Worm (Caenorhabditis elegans) whole organism, L4 larva: ENCODE data around the gene F52E1.3.

Experiments used
- F26F4.8 ChIP-seq: fragments of 200-800 bp; sonication (Bioruptor generic); conservative IDR thresholded peaks from 2 replicates; pipeline ENCODE4 v1.3.6; 2022; ENCODE audit warnings: missing genetic modification characterization, missing compliant biosample characterization
- F44E2.7 ChIP-seq: fragments of 200-800 bp; sonication (Bioruptor generic); IDR thresholded peaks from 2 replicates; pipeline ENCODE4 v2.1.2; 2022; ENCODE audit warnings: missing genetic modification characterization, missing compliant biosample characterization
- F49E8.2 ChIP-seq: sonication (generic microtip); optimal IDR thresholded peaks from 2 replicates; lab custom pipeline; 2016; ENCODE audit warnings: missing compliant biosample characterization, mild to moderate bottlenecking, missing genetic modification characterization, borderline replicate concordance
- R02D3.7 ChIP-seq: fragments of 150-350 bp; sonication (generic microtip); optimal IDR thresholded peaks from 3 replicates; lab custom pipeline; 2014; ENCODE audit warnings: missing biosample characterization, missing genetic modification characterization
- Y105C5A.15 ChIP-seq: fragments of 200-800 bp; sonication (Bioruptor generic); IDR thresholded peaks from 2 replicates; pipeline ENCODE4 v1.3.6; 2022; ENCODE audit warnings: missing genetic modification characterization, missing compliant biosample characterization
- Y5F2A.4 ChIP-seq: fragments of 200-800 bp; sonication (Bioruptor generic); optimal IDR thresholded peaks from 2 replicates; lab custom pipeline; 2018; ENCODE audit warnings: mild to moderate bottlenecking, missing genetic modification characterization, missing compliant biosample characterization
- aha-1 ChIP-seq: fragments of 150-350 bp; peaks from one replicate; lab custom pipeline; 2014; ENCODE audit warnings: missing biosample characterization, missing genetic modification characterization
- aly-2 ChIP-seq: sonication (generic microtip); optimal IDR thresholded peaks from 2 replicates; lab custom pipeline; 2018; ENCODE audit warnings: missing biosample characterization, missing genetic modification characterization
- ceh-20 ChIP-seq: fragments of 200-800 bp; sonication (Bioruptor generic); IDR thresholded peaks from 2 replicates; pipeline ENCODE4 v1.3.6; 2022; ENCODE audit warnings: missing genetic modification reagents, missing genetic modification characterization, missing compliant biosample characterization
- ceh-28 ChIP-seq: fragments of 150-350 bp; optimal IDR thresholded peaks from 2 replicates; lab custom pipeline; 2014; ENCODE audit warnings: missing biosample characterization, missing genetic modification reagents, missing genetic modification characterization
- ceh-82 ChIP-seq: sonication (generic microtip); optimal IDR thresholded peaks from 2 replicates; lab custom pipeline; 2017; ENCODE audit warnings: missing biosample characterization, missing genetic modification characterization
- ces-1 ChIP-seq: fragments of 150-350 bp; sonication (generic microtip); optimal IDR thresholded peaks from 4 replicates; lab custom pipeline; 2014; ENCODE audit warnings: missing biosample characterization, missing genetic modification reagents, missing genetic modification characterization
- ctbp-1 ChIP-seq: fragments of 200-800 bp; sonication (Bioruptor generic); IDR thresholded peaks from 2 replicates; pipeline ENCODE4 v1.3.6; 2022; ENCODE audit warnings: missing genetic modification reagents, missing genetic modification characterization, missing compliant biosample characterization
- daf-16 ChIP-seq, 3 experiments: sonication (generic microtip); optimal IDR thresholded peaks; 2 replicates each; lab custom pipeline; 2016 to 2017; ENCODE audit warnings: missing genetic modification characterization in 3 of 3, missing genetic modification reagents in 3 of 3, mild to moderate bottlenecking in 2 of 3, missing compliant biosample characterization in 2 of 3, missing biosample characterization in 1 of 3, moderate library complexity in 1 of 3
- dmd-6 ChIP-seq: fragments of 200-800 bp; sonication (Bioruptor generic); IDR thresholded peaks from 2 replicates; pipeline ENCODE4 v1.3.6; 2022; ENCODE audit warnings: missing genetic modification reagents, missing genetic modification characterization, missing compliant biosample characterization
- dmd-9 ChIP-seq: fragments of 200-800 bp; sonication (Bioruptor generic); IDR thresholded peaks from 2 replicates; pipeline ENCODE4 v1.3.6; 2022; ENCODE audit warnings: missing genetic modification reagents, missing genetic modification characterization, missing compliant biosample characterization
- duxl-1 ChIP-seq: sonication (generic microtip); optimal IDR thresholded peaks from 2 replicates; lab custom pipeline; 2016; ENCODE audit warnings: mild to moderate bottlenecking, missing genetic modification characterization, moderate library complexity, missing compliant biosample characterization; ENCODE audit not compliant: poor library complexity
- egl-27 ChIP-seq: sonication (generic microtip); optimal IDR thresholded peaks from 3 replicates; lab custom pipeline; 2017; ENCODE audit warnings: missing biosample characterization, missing genetic modification reagents, missing genetic modification characterization
- fkh-10 ChIP-seq: fragments of 150-350 bp; optimal IDR thresholded peaks from 2 replicates; lab custom pipeline; 2014; ENCODE audit warnings: missing biosample characterization, missing genetic modification reagents, missing genetic modification characterization
- hlh-11 ChIP-seq: fragments of 200-800 bp; sonication (Bioruptor generic); optimal IDR thresholded peaks from 2 replicates; lab custom pipeline; 2018; ENCODE audit warnings: mild to moderate bottlenecking, missing genetic modification characterization, missing compliant biosample characterization
- hlh-30 ChIP-seq: sonication (generic microtip); optimal IDR thresholded peaks from 2 replicates; lab custom pipeline; 2017; ENCODE audit warnings: antibody characterized with exemption, mild to moderate bottlenecking, missing genetic modification characterization, missing compliant biosample characterization; ENCODE audit not compliant: insufficient read depth
- lin-29 ChIP-seq: fragments of 200-800 bp; sonication (Bioruptor generic); IDR thresholded peaks from 2 replicates; pipeline ENCODE4 v1.3.6; 2022; ENCODE audit warnings: missing genetic modification reagents, missing genetic modification characterization, missing compliant biosample characterization
- lin-39 ChIP-seq: fragments of 150-350 bp; optimal IDR thresholded peaks from 2 replicates; lab custom pipeline; 2014; ENCODE audit warnings: missing biosample characterization, missing genetic modification reagents, missing genetic modification characterization
- lir-3 ChIP-seq: sonication (generic microtip); optimal IDR thresholded peaks from 2 replicates; lab custom pipeline; 2016; ENCODE audit warnings: mild to moderate bottlenecking, missing genetic modification characterization, missing compliant biosample characterization
- lsy-2 ChIP-seq, 2 experiments: fragments of 150-350 bp in 1 of 2; sonication (generic microtip) in 1 of 2; optimal IDR thresholded peaks; 2 replicates each; lab custom pipeline; 2014 to 2017; ENCODE audit warnings: missing biosample characterization in 2 of 2, missing genetic modification characterization in 2 of 2
- madf-5 ChIP-seq, 2 experiments: fragments of 200-800 bp; sonication (Bioruptor generic); IDR thresholded peaks; 2 replicates each; pipeline ENCODE4 v1.3.6; 2022; ENCODE audit warnings: missing compliant biosample characterization in 2 of 2, missing genetic modification characterization in 2 of 2
- madf-9 ChIP-seq: fragments of 200-800 bp; sonication (Bioruptor generic); conservative IDR thresholded peaks from 2 replicates; pipeline ENCODE4 v1.3.6; 2022; ENCODE audit warnings: missing genetic modification reagents, missing genetic modification characterization, missing compliant biosample characterization
- mdl-1 ChIP-seq, 2 experiments: fragments of 150-350 bp in 1 of 2; sonication (generic microtip) in 1 of 2; optimal IDR thresholded peaks; 2 replicates each; lab custom pipeline; 2014 to 2017; ENCODE audit warnings: missing biosample characterization in 2 of 2, missing genetic modification characterization in 2 of 2
- mep-1 ChIP-seq: fragments of 150-350 bp; sonication (generic microtip); optimal IDR thresholded peaks from 3 replicates; lab custom pipeline; 2014; ENCODE audit warnings: missing biosample characterization, missing genetic modification characterization
- mes-2 ChIP-seq: sonication (generic microtip); optimal IDR thresholded peaks from 2 replicates; lab custom pipeline; 2016; ENCODE audit warnings: missing genotype, mild to moderate bottlenecking, missing genetic modification characterization, missing compliant biosample characterization; ENCODE audit not compliant: poor library complexity, severe bottlenecking
- mxl-3 ChIP-seq: fragments of 200-800 bp; sonication (Bioruptor generic); optimal IDR thresholded peaks from 2 replicates; lab custom pipeline; 2018; ENCODE audit warnings: mild to moderate bottlenecking, missing genetic modification characterization, missing compliant biosample characterization
- nhr-10 ChIP-seq: fragments of 150-350 bp; optimal IDR thresholded peaks from 2 replicates; lab custom pipeline; 2014; ENCODE audit warnings: missing biosample characterization, missing genetic modification characterization
- nhr-11 ChIP-seq: fragments of 150-350 bp; optimal IDR thresholded peaks from 2 replicates; lab custom pipeline; 2014; ENCODE audit warnings: missing biosample characterization, missing genetic modification characterization
- nhr-237 ChIP-seq: sonication (generic microtip); optimal IDR thresholded peaks from 2 replicates; lab custom pipeline; 2017; ENCODE audit warnings: missing biosample characterization, missing genetic modification characterization
- nhr-25 ChIP-seq: sonication (generic microtip); optimal IDR thresholded peaks from 2 replicates; lab custom pipeline; 2017; ENCODE audit warnings: missing genetic modification characterization, mild to moderate bottlenecking, missing compliant biosample characterization, antibody characterized with exemption, moderate library complexity, borderline replicate concordance; ENCODE audit not compliant: insufficient read depth
- nhr-28 ChIP-seq: fragments of 150-350 bp; optimal IDR thresholded peaks from 2 replicates; lab custom pipeline; 2014; ENCODE audit warnings: missing biosample characterization, missing genetic modification characterization
- nhr-41 ChIP-seq: fragments of 200-800 bp; sonication (Bioruptor generic); IDR thresholded peaks from 2 replicates; pipeline ENCODE4 v1.3.6; 2022; ENCODE audit warnings: missing genetic modification reagents, missing genetic modification characterization, missing compliant biosample characterization
- nhr-77 ChIP-seq: fragments of 150-350 bp; optimal IDR thresholded peaks from 2 replicates; lab custom pipeline; 2014; ENCODE audit warnings: missing biosample characterization, missing genetic modification characterization
- pha-4 ChIP-seq, 2 experiments: fragments of 150-350 bp in 1 of 2; fragments of 200-800 bp in 1 of 2; sonication (Bioruptor generic) in 1 of 2; IDR thresholded peaks in 1 of 2; optimal IDR thresholded peaks in 1 of 2; 2 replicates each; pipeline versions ENCODE4 v1.3.6 to Lab custom; 2014 to 2022; ENCODE audit warnings: missing genetic modification characterization in 2 of 2, missing genetic modification reagents in 2 of 2, missing biosample characterization in 1 of 2, missing compliant biosample characterization in 1 of 2
- php-3 ChIP-seq: fragments of 200-800 bp; sonication (Bioruptor generic); IDR thresholded peaks from 2 replicates; pipeline ENCODE4 v1.3.6; 2022; ENCODE audit warnings: missing genetic modification reagents, missing genetic modification characterization, missing compliant biosample characterization
- skn-1 ChIP-seq: fragments of 150-350 bp; optimal IDR thresholded peaks from 2 replicates; lab custom pipeline; 2014; ENCODE audit warnings: missing biosample characterization, missing genetic modification characterization
- snpc-1.2 ChIP-seq: fragments of 200-800 bp; sonication (Bioruptor generic); IDR thresholded peaks from 2 replicates; pipeline ENCODE4 v1.3.6; 2022; ENCODE audit warnings: missing genetic modification reagents, missing genetic modification characterization, missing compliant biosample characterization
- snpc-4 ChIP-seq: fragments of 150-350 bp; optimal IDR thresholded peaks from 2 replicates; lab custom pipeline; 2014; ENCODE audit warnings: missing biosample characterization, missing genetic modification characterization
- spr-3 ChIP-seq: fragments of 200-800 bp; sonication (Bioruptor generic); optimal IDR thresholded peaks from 2 replicates; lab custom pipeline; 2018; ENCODE audit warnings: mild to moderate bottlenecking, missing genetic modification characterization, missing compliant biosample characterization
- tag-97 ChIP-seq: fragments of 200-800 bp; sonication (Bioruptor generic); IDR thresholded peaks from 2 replicates; pipeline ENCODE4 v1.3.6; 2022; ENCODE audit warnings: missing genetic modification characterization, missing compliant biosample characterization
- unc-62 ChIP-seq, 3 experiments: fragments of 150-350 bp in 1 of 3; sonication (generic microtip); optimal IDR thresholded peaks in 2 of 3; peaks in 1 of 3; 1 replicate in 1 of 3; 2 replicates in 2 of 3; lab custom pipeline; 2014 to 2017; ENCODE audit warnings: missing biosample characterization in 3 of 3, missing genetic modification characterization in 3 of 3, missing genetic modification reagents in 3 of 3, missing genotype in 1 of 3
- zag-1 ChIP-seq: fragments of 150-350 bp; optimal IDR thresholded peaks from 2 replicates; lab custom pipeline; 2014; ENCODE audit warnings: missing biosample characterization, missing genetic modification characterization
- zfp-3 ChIP-seq: fragments of 200-800 bp; sonication (Bioruptor generic); conservative IDR thresholded peaks from 2 replicates; pipeline ENCODE4 v1.3.6; 2022; ENCODE audit warnings: missing genetic modification reagents, missing genetic modification characterization, missing compliant biosample characterization
- zip-11 ChIP-seq: fragments of 200-800 bp; sonication (Bioruptor generic); IDR thresholded peaks from 2 replicates; pipeline ENCODE4 v1.3.6; 2022; ENCODE audit warnings: missing genetic modification characterization, missing compliant biosample characterization

The F52E1.3 gene

DNA sequence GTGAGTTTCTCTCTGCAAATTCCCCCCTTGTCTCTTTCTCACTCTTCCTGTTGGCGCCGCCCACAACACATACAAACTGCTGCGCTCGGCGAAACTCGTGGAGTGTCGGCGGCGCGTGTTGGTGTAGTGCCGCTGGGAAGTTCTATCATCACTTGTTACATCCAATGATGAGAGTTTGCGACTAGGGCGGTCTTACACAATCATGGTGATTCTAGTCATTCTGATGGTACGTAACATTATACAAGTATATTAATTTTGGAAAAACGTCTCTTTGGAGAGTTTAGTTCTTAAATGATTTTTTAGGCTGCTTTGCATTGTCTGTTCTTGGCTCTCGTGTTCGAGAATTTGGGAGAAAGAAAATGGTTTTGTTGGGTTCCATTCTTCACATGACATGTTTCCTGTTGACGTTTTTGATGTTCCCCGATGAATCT, 45.6 kb upstream of the F52E1.3 start (continued):
- TF ChIP-seq hlh-30 = peak; percentile 74
- TF ChIP-seq lin-39 (tag; lab: Kevin White, UChicago) = no peak
- no peak for TF ChIP-seq ceh-28 (tag; lab: Kevin White, UChicago)
- peak; percentile 88 for TF ChIP-seq hlh-11
- no peak for TF ChIP-seq unc-62 (GFP tag; optimal IDR thresholded peaks at IDR 0.05 in 1 of 2; lab: Kevin White, UChicago)
- TF ChIP-seq unc-62 (tag; optimal IDR thresholded peaks at IDR 0.05; lab: Kevin White, UChicago) = no peak
- no peak for TF ChIP-seq F26F4.8 (GFP tag; lab: Robert Waterston, UW)
- TF ChIP-seq zfp-3 (GFP tag; lab: Robert Waterston, UW) = no peak
- peak; percentile 57 to 75 for TF ChIP-seq lsy-2 (tag; optimal IDR thresholded peaks at IDR 0.05; lab: Kevin White, UChicago)
- TF ChIP-seq mep-1 (tag; lab: Kevin White, UChicago) = peak; percentile 91
- peak; percentile 96 for TF ChIP-seq F49E8.2 (tag; lab: Kevin White, UChicago)
- no peak for TF ChIP-seq madf-9 (GFP tag; lab: Robert Waterston, UW)
- TF ChIP-seq zag-1 (tag; lab: Kevin White, UChicago) = no peak
- peak; percentile 76 for TF ChIP-seq aha-1
- TF ChIP-seq aly-2 = no peak
- peak; percentile 19 for TF ChIP-seq lir-3
- TF ChIP-seq skn-1 = no peak
- TF ChIP-seq ceh-82 (tag; lab: Kevin White, UChicago) = no peak
- peak; percentile 95 for TF ChIP-seq snpc-4 (tag; lab: Kevin White, UChicago)
- peak; percentile 76; the same call in 1 of the 2 replicates for TF ChIP-seq pha-4 (GFP tag; IDR thresholded peaks at IDR 0.05; lab: Robert Waterston, UW)
- TF ChIP-seq pha-4 (tag; optimal IDR thresholded peaks at IDR 0.05; lab: Kevin White, UChicago) = no peak
- TF ChIP-seq duxl-1 = peak; percentile 95
- no peak for TF ChIP-seq ces-1 (GFP tag; lab: Kevin White, UChicago)
- TF ChIP-seq tag-97 = no peak
- no peak for TF ChIP-seq ctbp-1 (GFP tag; lab: Robert Waterston, UW)
- TF ChIP-seq egl-27 (tag; lab: Kevin White, UChicago) = no peak
- TF ChIP-seq mdl-1 (tag; optimal IDR thresholded peaks at IDR 0.05; lab: Kevin White, UChicago) = peak in 1 of 2 experiments; percentile 2
- no peak for TF ChIP-seq fkh-10 (GFP tag; lab: Kevin White, UChicago)
- peak; percentile 69; the same call in 1 of the 2 replicates for TF ChIP-seq dmd-6
- no peak for TF ChIP-seq zip-11 (GFP tag; lab: Robert Waterston, UW)
- peak; percentile 19 for TF ChIP-seq nhr-10 (tag; lab: Kevin White, UChicago)
- TF ChIP-seq madf-5 (GFP tag; IDR thresholded peaks at IDR 0.05; lab: Robert Waterston, UW) = no peak
- no peak for TF ChIP-seq Y5F2A.4
- TF ChIP-seq ceh-20 = 0 out of 2 replicates have a peak, but pooled peaks have one; percentile 42
- peak; percentile 79 for TF ChIP-seq mxl-3
- no peak for TF ChIP-seq spr-3
- peak; percentile 32 for TF ChIP-seq nhr-11
- TF ChIP-seq daf-16 (GFP tag; optimal IDR thresholded peaks at IDR 0.05; lab: Kevin White, UChicago) = peak; percentile 64 to 69
- peak; percentile 87 for TF ChIP-seq daf-16 (tag; optimal IDR thresholded peaks at IDR 0.05; lab: Kevin White, UChicago)
- TF ChIP-seq snpc-1.2 (GFP tag; lab: Robert Waterston, UW) = peak; percentile 94
- peak; percentile 90 for TF ChIP-seq mes-2 (tag; lab: Kevin White, UChicago)
- TF ChIP-seq nhr-41 (GFP tag; lab: Robert Waterston, UW) = 0 out of 2 replicates have a peak, but pooled peaks have one; percentile 47
- TF ChIP-seq php-3 = no peak
- TF ChIP-seq nhr-25 = peak; percentile 82
- no peak for TF ChIP-seq nhr-77
- TF ChIP-seq nhr-28 = peak; percentile 74
- 0 out of 2 replicates have a peak, but pooled peaks have one; percentile 15 for TF ChIP-seq dmd-9 (GFP tag; lab: Robert Waterston, UW)
- TF ChIP-seq nhr-237 (tag; lab: Kevin White, UChicago) = no peak
- no peak for TF ChIP-seq Y105C5A.15
- no peak for TF ChIP-seq lin-29
- TF ChIP-seq F44E2.7 = no peak
- no peak for TF ChIP-seq R02D3.7 (tag; lab: Kevin White, UChicago)
